Worm (Caenorhabditis elegans): ENCODE results near the gene rpl-37.
A peak's percentile ranks its signal among the peaks of the same experiment; 100 is the strongest.

DNA sequence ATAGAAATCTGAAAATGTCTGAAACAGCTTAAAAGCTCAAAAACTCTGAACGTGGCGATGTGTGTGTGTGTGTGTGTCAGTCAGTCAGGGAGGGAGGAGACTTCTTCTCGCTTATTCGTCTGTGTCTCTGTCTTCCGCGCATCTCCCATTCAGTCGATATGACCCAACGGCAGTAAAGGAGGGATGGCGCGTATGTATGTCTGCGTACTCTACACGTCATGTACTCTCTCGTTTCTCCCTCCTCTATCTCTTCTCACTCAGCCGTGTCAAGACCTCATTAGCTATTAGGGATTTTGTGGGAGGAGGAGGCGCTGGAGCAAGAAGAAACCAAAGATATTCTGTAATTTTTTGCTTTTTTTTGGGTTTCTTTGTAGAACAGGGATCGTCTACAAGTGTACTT lies 3.6 kb downstream of the rpl-37 start:
- TF ChIP-seq jun-1 (tag; optimal IDR thresholded peaks at IDR 0.05) (peak; percentile 43), C04F5.9 (tag; optimal IDR thresholded peaks at IDR 0.05) (no peak), lir-3 (tag; optimal IDR thresholded peaks at IDR 0.05; ENCODE audit: poor library complexity) (peak; percentile 19), egl-27 (tag; optimal IDR thresholded peaks at IDR 0.05) (peak; percentile 8 to 34), mef-2 (tag; optimal IDR thresholded peaks at IDR 0.05) (no peak), ztf-4 (tag; optimal IDR thresholded peaks at IDR 0.05) (no peak), ama-1 (optimal IDR thresholded peaks at IDR 0.05) (peak; percentile 18), ceh-90 (tag; optimal IDR thresholded peaks at IDR 0.05) (no peak), ceh-82 (tag; optimal IDR thresholded peaks at IDR 0.05) (peak; percentile 54 to 84 (median 59)), unc-86 (tag; optimal IDR thresholded peaks at IDR 0.05) (peak; percentile 76)
